Worm (Caenorhabditis elegans) whole organism, L1 larva: ENCODE data around the gene Y43F8B.22.

Experiments used
- C34B4.2 ChIP-seq: sonication (generic microtip); optimal IDR thresholded peaks from 2 replicates; lab custom pipeline; 2017; ENCODE audit warnings: mild to moderate bottlenecking, missing genetic modification characterization, missing compliant biosample characterization
- alr-1 ChIP-seq: fragments of 200-800 bp; sonication (Bioruptor generic); optimal IDR thresholded peaks from 2 replicates; lab custom pipeline; 2018; ENCODE audit warnings: borderline replicate concordance, mild to moderate bottlenecking, missing genetic modification characterization, missing compliant biosample characterization
- ama-1 ChIP-seq: fragments of 150-350 bp; optimal IDR thresholded peaks from 2 replicates; lab custom pipeline; 2014
- blmp-1 ChIP-seq: fragments of 150-350 bp; optimal IDR thresholded peaks from 2 replicates; lab custom pipeline; 2014; ENCODE audit warnings: missing biosample characterization, missing genetic modification characterization
- ceh-8 ChIP-seq: fragments of 200-800 bp; sonication (Bioruptor generic); optimal IDR thresholded peaks from 2 replicates; lab custom pipeline; 2018; ENCODE audit warnings: mild to moderate bottlenecking, missing genetic modification characterization, moderate library complexity, missing compliant biosample characterization
- ceh-88 ChIP-seq: fragments of 200-800 bp; sonication (Bioruptor generic); IDR thresholded peaks from 2 replicates; pipeline ENCODE4 v1.3.6; 2022; ENCODE audit warnings: missing genetic modification characterization, missing compliant biosample characterization
- ceh-90 ChIP-seq: sonication (generic microtip); optimal IDR thresholded peaks from 2 replicates; lab custom pipeline; 2016; ENCODE audit warnings: missing genetic modification characterization, missing compliant biosample characterization
- ces-1 ChIP-seq: fragments of 150-350 bp; optimal IDR thresholded peaks from 2 replicates; lab custom pipeline; 2014; ENCODE audit warnings: missing biosample characterization, missing genetic modification reagents, missing genetic modification characterization
- efl-1 ChIP-seq, 4 experiments: fragments of 150-350 bp; optimal IDR thresholded peaks in 3 of 4; peaks in 1 of 4; 1 replicate in 1 of 4; 2 replicates in 3 of 4; lab custom pipeline; 2014; ENCODE audit warnings: missing biosample characterization in 2 of 4, missing genetic modification characterization in 2 of 4, missing genetic modification reagents in 2 of 4
- efl-3 ChIP-seq: fragments of 200-800 bp; sonication (Bioruptor generic); optimal IDR thresholded peaks from 2 replicates; lab custom pipeline; 2018; ENCODE audit warnings: mild to moderate bottlenecking, missing genetic modification characterization, missing compliant biosample characterization
- egl-27 ChIP-seq, 2 experiments: fragments of 150-350 bp in 1 of 2; sonication (generic microtip); optimal IDR thresholded peaks; 3 replicates each; lab custom pipeline; 2017 to 2018; ENCODE audit warnings: missing biosample characterization in 2 of 2, missing genetic modification characterization in 2 of 2, missing genetic modification reagents in 2 of 2
- elt-3 ChIP-seq, 6 experiments: fragments of 150-350 bp in 1 of 6; sonication (generic microtip); optimal IDR thresholded peaks; 2 replicates each; lab custom pipeline; 2017 to 2018; ENCODE audit warnings: missing biosample characterization in 6 of 6, missing genetic modification characterization in 6 of 6, inconsistent platforms in 1 of 6
- ets-5 ChIP-seq: fragments of 200-800 bp; sonication (Bioruptor generic); IDR thresholded peaks from 2 replicates; pipeline ENCODE4 v1.3.6; 2022; ENCODE audit warnings: missing genetic modification characterization, missing compliant biosample characterization
- fkh-10 ChIP-seq: sonication (generic microtip); optimal IDR thresholded peaks from 2 replicates; lab custom pipeline; 2017; ENCODE audit warnings: missing biosample characterization, missing genetic modification reagents, missing genetic modification characterization
- fkh-4 ChIP-seq: sonication (generic microtip); optimal IDR thresholded peaks from 2 replicates; lab custom pipeline; 2016; ENCODE audit warnings: missing compliant biosample characterization, missing genetic modification characterization, borderline replicate concordance
- fkh-8 ChIP-seq: sonication (generic microtip); optimal IDR thresholded peaks from 2 replicates; lab custom pipeline; 2016; ENCODE audit warnings: mild to moderate bottlenecking, missing genetic modification characterization, missing compliant biosample characterization
- fos-1 ChIP-seq: fragments of 150-350 bp; optimal IDR thresholded peaks from 2 replicates; lab custom pipeline; 2014; ENCODE audit warnings: missing biosample characterization, missing genetic modification characterization
- hlh-17 ChIP-seq: fragments of 200-800 bp; sonication (Bioruptor generic); optimal IDR thresholded peaks from 2 replicates; lab custom pipeline; 2018; ENCODE audit warnings: missing genetic modification characterization, mild to moderate bottlenecking, missing compliant biosample characterization, moderate library complexity, borderline replicate concordance
- hlh-4 ChIP-seq: sonication (generic microtip); optimal IDR thresholded peaks from 2 replicates; lab custom pipeline; 2016; ENCODE audit warnings: mild to moderate bottlenecking, missing genetic modification characterization, missing compliant biosample characterization
- hpl-2 ChIP-seq: fragments of 150-350 bp; optimal IDR thresholded peaks from 2 replicates; lab custom pipeline; 2014; ENCODE audit warnings: missing biosample characterization, missing genetic modification reagents, missing genetic modification characterization
- irx-1 ChIP-seq: sonication (generic microtip); optimal IDR thresholded peaks from 2 replicates; lab custom pipeline; 2016; ENCODE audit warnings: missing genetic modification characterization, missing compliant biosample characterization
- lin-14 ChIP-seq: fragments of 200-800 bp; sonication (Bioruptor generic); optimal IDR thresholded peaks from 2 replicates; lab custom pipeline; 2018; ENCODE audit warnings: mild to moderate bottlenecking, missing genetic modification characterization, moderate library complexity, missing compliant biosample characterization
- lir-3 ChIP-seq: sonication (generic microtip); optimal IDR thresholded peaks from 2 replicates; lab custom pipeline; 2016; ENCODE audit warnings: mild to moderate bottlenecking, missing genetic modification characterization, moderate library complexity, missing compliant biosample characterization; ENCODE audit not compliant: poor library complexity
- mab-9 ChIP-seq: fragments of 200-800 bp; sonication (Bioruptor generic); IDR thresholded peaks from 2 replicates; pipeline ENCODE4 v1.3.6; 2022; ENCODE audit warnings: missing genetic modification reagents, missing genetic modification characterization, missing compliant biosample characterization
- mef-2 ChIP-seq: fragments of 150-350 bp; optimal IDR thresholded peaks from 2 replicates; lab custom pipeline; 2014; ENCODE audit warnings: missing biosample characterization, missing genetic modification characterization
- mep-1 ChIP-seq: fragments of 150-350 bp; optimal IDR thresholded peaks from 2 replicates; lab custom pipeline; 2014; ENCODE audit warnings: missing biosample characterization, missing genetic modification characterization
- nhr-11 ChIP-seq: fragments of 150-350 bp; optimal IDR thresholded peaks from 2 replicates; lab custom pipeline; 2014; ENCODE audit warnings: missing biosample characterization, missing genetic modification characterization
- nhr-12 ChIP-seq: sonication (generic microtip); optimal IDR thresholded peaks from 2 replicates; lab custom pipeline; 2017; ENCODE audit warnings: missing biosample characterization, missing genetic modification characterization
- nhr-19 ChIP-seq: fragments of 200-800 bp; sonication (Bioruptor generic); conservative IDR thresholded peaks from 2 replicates; pipeline ENCODE4 v1.3.6; 2022; ENCODE audit warnings: missing genetic modification characterization, missing compliant biosample characterization
- nhr-20 ChIP-seq: sonication (generic microtip); optimal IDR thresholded peaks from 2 replicates; lab custom pipeline; 2016; ENCODE audit warnings: mild to moderate bottlenecking, missing genetic modification characterization, missing compliant biosample characterization
- nhr-71 ChIP-seq: sonication (generic microtip); optimal IDR thresholded peaks from 2 replicates; lab custom pipeline; 2016; ENCODE audit warnings: mild to moderate bottlenecking, missing genetic modification characterization, moderate library complexity, missing compliant biosample characterization
- nhr-76 ChIP-seq: sonication (generic microtip); optimal IDR thresholded peaks from 2 replicates; lab custom pipeline; 2017; ENCODE audit warnings: missing biosample characterization, missing genetic modification characterization
- nhr-84 ChIP-seq: sonication (generic microtip); optimal IDR thresholded peaks from 2 replicates; lab custom pipeline; 2017; ENCODE audit warnings: missing biosample characterization, missing genetic modification characterization
- nhr-85 ChIP-seq: sonication (generic microtip); peaks from one replicate; lab custom pipeline; 2016; ENCODE audit warnings: missing genetic modification characterization, inconsistent platforms, missing compliant biosample characterization
- nhr-90 ChIP-seq: sonication (generic microtip); optimal IDR thresholded peaks from 2 replicates; lab custom pipeline; 2016; ENCODE audit warnings: mild to moderate bottlenecking, missing genetic modification characterization, missing compliant biosample characterization; ENCODE audit not compliant: poor library complexity
- rnt-1 ChIP-seq: sonication (generic microtip); optimal IDR thresholded peaks from 2 replicates; lab custom pipeline; 2016; ENCODE audit warnings: mild to moderate bottlenecking, missing genetic modification characterization, moderate library complexity, missing compliant biosample characterization
- skn-1 ChIP-seq: fragments of 150-350 bp; optimal IDR thresholded peaks from 2 replicates; lab custom pipeline; 2014; ENCODE audit warnings: missing biosample characterization, missing genetic modification characterization
- snpc-4 ChIP-seq: fragments of 150-350 bp; optimal IDR thresholded peaks from 2 replicates; lab custom pipeline; 2014; ENCODE audit warnings: missing biosample characterization, missing genetic modification characterization
- sox-4 ChIP-seq: sonication (generic microtip); optimal IDR thresholded peaks from 2 replicates; lab custom pipeline; 2016; ENCODE audit warnings: missing genetic modification characterization, missing compliant biosample characterization
- sptf-1 ChIP-seq: fragments of 150-350 bp; optimal IDR thresholded peaks from 2 replicates; lab custom pipeline; 2014; ENCODE audit warnings: missing biosample characterization, missing genetic modification characterization
- tbx-2 ChIP-seq: sonication (generic microtip); optimal IDR thresholded peaks from 2 replicates; lab custom pipeline; 2016; ENCODE audit warnings: missing genetic modification characterization, missing compliant biosample characterization
- tlp-1 ChIP-seq: fragments of 150-350 bp; optimal IDR thresholded peaks from 2 replicates; lab custom pipeline; 2014; ENCODE audit warnings: missing biosample characterization, missing genetic modification characterization
- unc-86 ChIP-seq: sonication (generic microtip); optimal IDR thresholded peaks from 2 replicates; lab custom pipeline; 2016; ENCODE audit warnings: missing genetic modification characterization, missing compliant biosample characterization
- unc-98 ChIP-seq: fragments of 200-800 bp; sonication (Bioruptor generic); IDR thresholded peaks from 2 replicates; pipeline ENCODE4 v1.3.6; 2022; ENCODE audit warnings: missing genetic modification characterization, missing compliant biosample characterization
- vab-15 ChIP-seq: sonication (generic microtip); optimal IDR thresholded peaks from 2 replicates; lab custom pipeline; 2017; ENCODE audit warnings: missing genotype, mild to moderate bottlenecking, missing genetic modification characterization, missing compliant biosample characterization
- xbp-1 ChIP-seq: sonication (generic microtip); optimal IDR thresholded peaks from 2 replicates; lab custom pipeline; 2016; ENCODE audit warnings: missing genetic modification characterization, missing compliant biosample characterization
- zag-1 ChIP-seq: fragments of 150-350 bp; optimal IDR thresholded peaks from 2 replicates; lab custom pipeline; 2014; ENCODE audit warnings: missing biosample characterization, missing genetic modification characterization
- ztf-11 ChIP-seq, 2 experiments: sonication (generic microtip); optimal IDR thresholded peaks; 2 replicates each; lab custom pipeline; 2016 to 2017; ENCODE audit warnings: missing genetic modification characterization in 2 of 2, missing biosample characterization in 1 of 2, missing compliant biosample characterization in 1 of 2
- ztf-4 ChIP-seq: fragments of 150-350 bp; optimal IDR thresholded peaks from 2 replicates; lab custom pipeline; 2014; ENCODE audit warnings: missing biosample characterization, missing genetic modification characterization

Y43F8B.22 gene

DNA sequence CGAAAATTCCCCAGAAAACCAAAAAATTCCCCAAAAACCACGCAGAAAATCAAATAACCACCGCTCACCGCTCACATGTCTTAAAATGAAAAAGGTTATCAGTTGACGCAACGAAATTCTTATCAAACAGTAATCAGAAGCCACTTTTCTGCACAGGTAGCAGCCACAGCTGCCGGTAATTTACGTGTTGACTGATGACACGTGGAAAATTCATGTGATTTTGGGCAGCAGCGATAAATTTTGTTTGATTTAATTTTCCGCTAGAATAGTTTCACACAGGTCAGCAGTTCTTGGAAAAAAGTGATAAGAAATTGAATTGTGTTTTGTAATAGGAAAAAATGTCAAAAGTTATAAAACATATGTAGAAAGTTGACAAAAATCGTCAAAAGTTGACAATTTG is 44.9 kb downstream of the Y43F8B.22 start (continued):
- TF ChIP-seq fos-1 (tag; lab: Kevin White, UChicago) (no peak), ceh-90 (tag; lab: Kevin White, UChicago) (no peak), mep-1 (tag; lab: Kevin White, UChicago) (no peak), rnt-1 (tag; lab: Kevin White, UChicago) (no peak), nhr-84 (tag; lab: Kevin White, UChicago) (no peak), blmp-1 (tag; lab: Kevin White, UChicago) (peak; percentile 40), unc-86 (tag; lab: Kevin White, UChicago) (no peak), fkh-4 (tag; lab: Kevin White, UChicago) (no peak), C34B4.2 (tag; lab: Kevin White, UChicago) (no peak), efl-1 (optimal IDR thresholded peaks at IDR 0.05; lab: Kevin White, UChicago) (no peak), efl-1 (GFP tag; optimal IDR thresholded peaks at IDR 0.05 in 1 of 2; lab: Kevin White, UChicago) (no peak), irx-1 (tag; lab: Kevin White, UChicago) (no peak)

DNA sequence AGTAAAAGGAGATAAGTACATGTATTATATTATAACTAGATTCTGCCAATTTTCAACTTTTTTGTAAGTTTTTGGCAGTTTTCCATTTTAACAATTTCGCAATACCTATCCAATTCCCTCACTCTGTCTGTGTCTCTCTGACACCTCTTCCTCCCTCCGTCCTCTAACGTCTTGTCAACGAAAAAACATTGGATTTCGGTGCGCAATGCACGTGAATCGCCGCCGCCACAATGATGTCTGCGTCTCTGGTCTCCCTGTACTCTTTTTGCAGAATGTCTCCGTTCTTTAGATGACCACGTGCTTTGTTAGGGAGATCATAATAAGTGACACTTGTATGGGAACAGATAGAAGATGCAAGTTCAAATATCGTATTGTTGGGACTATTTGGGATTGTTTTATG is 46.5 kb downstream of the Y43F8B.22 start:
- TF ChIP-seq ceh-8 (GFP tag; lab: Kevin White, UChicago) (peak; percentile 48), vab-15 (tag; lab: Kevin White, UChicago) (peak; percentile 7), irx-1 (tag; lab: Kevin White, UChicago) (peak; percentile 92), nhr-85 (peak; percentile 100), lin-14 (GFP tag; lab: Kevin White, UChicago) (peak; percentile 100), ceh-88 (GFP tag; lab: Robert Waterston, UW) (peak; percentile 80), alr-1 (tag; lab: Kevin White, UChicago) (no peak), zag-1 (no peak), ceh-90 (tag; lab: Kevin White, UChicago) (peak; percentile 42), nhr-11 (tag; lab: Kevin White, UChicago) (peak; percentile 68), nhr-90 (tag; lab: Kevin White, UChicago) (peak; percentile 98), lir-3 (tag; lab: Kevin White, UChicago) (no peak), fkh-10 (GFP tag; lab: Kevin White, UChicago) (peak; percentile 40), nhr-19 (GFP tag; lab: Robert Waterston, UW) (peak; percentile 99), hpl-2 (GFP tag; lab: Kevin White, UChicago) (peak; percentile 79), skn-1 (tag; lab: Kevin White, UChicago) (peak; percentile 85), elt-3 (tag; optimal IDR thresholded peaks at IDR 0.05; lab: Kevin White, UChicago) (peak in 5 of 6 experiments; percentile 62 to 97 (median 90)), ztf-11 (tag; optimal IDR thresholded peaks at IDR 0.05; lab: Kevin White, UChicago) (peak in 1 of 2 experiments; percentile 62), ama-1 (lab: Kevin White, UChicago) (peak; percentile 35), ztf-4 (tag; lab: Kevin White, UChicago) (peak; percentile 93), ces-1 (GFP tag; lab: Kevin White, UChicago) (no peak), nhr-71 (tag; lab: Kevin White, UChicago) (peak; percentile 99), fos-1 (tag; lab: Kevin White, UChicago) (peak; percentile 81), unc-98 (peak; percentile 30; the same call in 1 of the 2 replicates), nhr-84 (tag; lab: Kevin White, UChicago) (no peak), mef-2 (tag; lab: Kevin White, UChicago) (peak; percentile 55), unc-86 (tag; lab: Kevin White, UChicago) (peak; percentile 87), efl-1 (optimal IDR thresholded peaks at IDR 0.05; lab: Kevin White, UChicago) (peak; percentile 81 to 84), efl-1 (GFP tag; optimal IDR thresholded peaks at IDR 0.05 in 1 of 2; lab: Kevin White, UChicago) (peak; percentile 51 to 95), hlh-4 (no peak), fkh-8 (tag; lab: Kevin White, UChicago) (peak; percentile 94), nhr-20 (tag; lab: Kevin White, UChicago) (peak; percentile 99), xbp-1 (peak; percentile 90), fkh-4 (tag; lab: Kevin White, UChicago) (no peak), tbx-2 (tag; lab: Kevin White, UChicago) (peak; percentile 98), efl-3 (no peak), nhr-76 (tag; lab: Kevin White, UChicago) (peak; percentile 76), sox-4 (tag; lab: Kevin White, UChicago) (peak; percentile 73), egl-27 (tag; optimal IDR thresholded peaks at IDR 0.05; lab: Kevin White, UChicago) (peak; percentile 81 to 98), hlh-17 (GFP tag; lab: Kevin White, UChicago) (no peak), snpc-4 (tag; lab: Kevin White, UChicago) (peak; percentile 83), mab-9 (GFP tag; lab: Robert Waterston, UW) (peak; percentile 37; the same call in 1 of the 2 replicates), tlp-1 (no peak), ets-5 (no peak), nhr-12 (tag; lab: Kevin White, UChicago) (no peak), sptf-1 (tag; lab: Kevin White, UChicago) (no peak)
